Fruit fly (Drosophila melanogaster) whole organism, embryonic: ENCODE data around the gene ft.

ENCODE experiments used
- CG11456 ChIP-seq: fragments of 200-800 bp; sonication (Bioruptor generic); IDR thresholded peaks from 3 replicates; pipeline ENCODE4 v1.3.6; 2022; ENCODE audit warnings: missing biosample characterization, missing genetic modification characterization
- CG11504 ChIP-seq: fragments of 200-800 bp; sonication (Bioruptor generic); optimal IDR thresholded peaks from 3 replicates; lab custom pipeline; 2019; ENCODE audit warnings: missing biosample characterization, mild to moderate bottlenecking, missing genetic modification characterization, moderate library complexity
- CG12299 ChIP-seq: fragments of 200-800 bp; sonication (Bioruptor generic); optimal IDR thresholded peaks from 2 replicates; lab custom pipeline; 2018; ENCODE audit warnings: missing biosample characterization, mild to moderate bottlenecking, missing genetic modification characterization
- CG1529 ChIP-seq: fragments of 200-800 bp; sonication (Bioruptor generic); optimal IDR thresholded peaks from 3 replicates; lab custom pipeline; 2018; ENCODE audit warnings: missing biosample characterization, missing genetic modification characterization
- CG1603 ChIP-seq: fragments of 200-800 bp; sonication (Bioruptor generic); optimal IDR thresholded peaks from 2 replicates; lab custom pipeline; 2019; ENCODE audit warnings: missing biosample characterization, mild to moderate bottlenecking, missing genetic modification characterization, moderate library complexity
- CG16813 ChIP-seq: fragments of 200-800 bp; sonication (Bioruptor generic); IDR thresholded peaks from 3 replicates; pipeline ENCODE4 v1.3.6; 2022; ENCODE audit warnings: missing biosample characterization, missing genetic modification characterization; ENCODE audit not compliant: partially characterized antibody
- CG17186 ChIP-seq: fragments of 200-800 bp; sonication (Bioruptor generic); optimal IDR thresholded peaks from 3 replicates; lab custom pipeline; 2017; ENCODE audit warnings: missing biosample characterization, missing genetic modification reagents, missing genetic modification characterization
- CG2120 ChIP-seq: fragments of 200-800 bp; sonication (Bioruptor generic); optimal IDR thresholded peaks from 3 replicates; lab custom pipeline; 2016; ENCODE audit warnings: missing biosample characterization, missing genetic modification characterization
- CG2678 ChIP-seq: fragments of 200-800 bp; sonication (Bioruptor generic); optimal IDR thresholded peaks from 3 replicates; lab custom pipeline; 2019; ENCODE audit warnings: missing biosample characterization, mild to moderate bottlenecking, missing genetic modification characterization, moderate library complexity
- CG30020 ChIP-seq: fragments of 200-800 bp; optimal IDR thresholded peaks from 2 replicates; lab custom pipeline; 2019; ENCODE audit warnings: missing biosample characterization, mild to moderate bottlenecking, missing genetic modification characterization, moderate library complexity
- CG31224 ChIP-seq: fragments of 200-800 bp; sonication (Bioruptor generic); IDR thresholded peaks from 2 replicates; pipeline ENCODE4 v1.3.6; 2022; ENCODE audit warnings: missing biosample characterization, missing genetic modification characterization
- CG32532 ChIP-seq: fragments of 200-800 bp; sonication (Bioruptor generic); IDR thresholded peaks from 2 replicates; pipeline ENCODE4 v1.3.6; 2022; ENCODE audit warnings: missing biosample characterization, missing genetic modification characterization
- CG3407 ChIP-seq: fragments of 200-800 bp; sonication (Bioruptor generic); optimal IDR thresholded peaks from 2 replicates; lab custom pipeline; 2018; ENCODE audit warnings: missing biosample characterization, mild to moderate bottlenecking, missing genetic modification characterization
- CG4707 ChIP-seq: fragments of 200-800 bp; sonication (Bioruptor generic); optimal IDR thresholded peaks from 2 replicates; lab custom pipeline; 2018; ENCODE audit warnings: missing biosample characterization, mild to moderate bottlenecking, missing genetic modification characterization, moderate library complexity
- CG6175 ChIP-seq: fragments of 200-800 bp; sonication (Bioruptor generic); IDR thresholded peaks from 3 replicates; pipeline ENCODE4 v1.3.6; 2022; ENCODE audit warnings: missing biosample characterization, missing genetic modification characterization
- CG7556 ChIP-seq: fragments of 200-800 bp; sonication (Bioruptor generic); optimal IDR thresholded peaks from 2 replicates; lab custom pipeline; 2017; ENCODE audit warnings: missing biosample characterization, mild to moderate bottlenecking, missing genetic modification characterization
- CG9727 ChIP-seq: fragments of 200-800 bp; sonication (Bioruptor generic); optimal IDR thresholded peaks from 3 replicates; lab custom pipeline; 2017; ENCODE audit warnings: missing biosample characterization, mild to moderate bottlenecking, missing genetic modification characterization
- CG9817 ChIP-seq: fragments of 200-800 bp; sonication (Bioruptor generic); optimal IDR thresholded peaks from 2 replicates; lab custom pipeline; 2018; ENCODE audit warnings: missing biosample characterization, mild to moderate bottlenecking, missing genetic modification characterization, moderate library complexity
- Chrac-16 ChIP-seq: fragments of 200-800 bp; sonication (Bioruptor generic); optimal IDR thresholded peaks from 3 replicates; lab custom pipeline; 2016; ENCODE audit warnings: missing biosample characterization, missing genetic modification characterization
- CkIIα-i1 ChIP-seq: fragments of 200-800 bp; sonication (Bioruptor generic); IDR thresholded peaks from 2 replicates; pipeline ENCODE4 v1.3.6; 2022; ENCODE audit warnings: missing biosample characterization, missing genetic modification characterization
- ERR ChIP-seq: fragments of 200-800 bp; sonication (Bioruptor generic); optimal IDR thresholded peaks from 2 replicates; lab custom pipeline; 2016; ENCODE audit warnings: missing biosample characterization, missing genetic modification characterization
- Ets65A ChIP-seq: fragments of 200-800 bp; sonication (Bioruptor generic); peaks from one replicate; lab custom pipeline; 2016; ENCODE audit warnings: missing biosample characterization, missing genetic modification characterization
- Fer3 ChIP-seq: fragments of 200-800 bp; sonication (Bioruptor generic); optimal IDR thresholded peaks from 2 replicates; lab custom pipeline; 2018; ENCODE audit warnings: missing biosample characterization, mild to moderate bottlenecking, missing genetic modification characterization, moderate library complexity
- Hand ChIP-seq: fragments of 200-800 bp; sonication (Bioruptor generic); optimal IDR thresholded peaks from 2 replicates; lab custom pipeline; 2017; ENCODE audit warnings: mild to moderate bottlenecking, missing biosample characterization, missing genetic modification reagents, missing genetic modification characterization
- Hmr ChIP-seq: fragments of 200-800 bp; sonication (Bioruptor generic); optimal IDR thresholded peaks from 3 replicates; lab custom pipeline; 2017; ENCODE audit warnings: mild to moderate bottlenecking, missing biosample characterization, missing genetic modification reagents, missing genetic modification characterization
- Hr51 ChIP-seq, 2 experiments: fragments of 200-800 bp; sonication (Bioruptor generic); optimal IDR thresholded peaks; 2 replicates in 1 of 2; 3 replicates in 1 of 2; lab custom pipeline; 2016 to 2018; ENCODE audit warnings: missing biosample characterization in 2 of 2, missing genetic modification characterization in 2 of 2, mild to moderate bottlenecking in 1 of 2, moderate library complexity in 1 of 2
- Max ChIP-seq: fragments of 200-800 bp; sonication (Bioruptor generic); optimal IDR thresholded peaks from 2 replicates; lab custom pipeline; 2016; ENCODE audit warnings: missing biosample characterization, mild to moderate bottlenecking, missing genetic modification characterization
- Med ChIP-seq: fragments of 200-800 bp; sonication (Bioruptor generic); peaks from one replicate; lab custom pipeline; 2016; ENCODE audit warnings: missing biosample characterization, missing genetic modification characterization, mild to moderate bottlenecking, inconsistent platforms, moderate library complexity
- Meics ChIP-seq: fragments of 200-800 bp; sonication (Bioruptor generic); optimal IDR thresholded peaks from 2 replicates; lab custom pipeline; 2017; ENCODE audit warnings: missing biosample characterization, mild to moderate bottlenecking, missing genetic modification characterization
- chif ChIP-seq, 2 experiments: fragments of 200-800 bp; sonication (Bioruptor generic); optimal IDR thresholded peaks; 3 replicates each; lab custom pipeline; 2016; ENCODE audit warnings: missing biosample characterization in 2 of 2, missing genetic modification characterization in 2 of 2
- ems ChIP-seq: fragments of 200-800 bp; sonication (Bioruptor generic); optimal IDR thresholded peaks from 3 replicates; lab custom pipeline; 2016; ENCODE audit warnings: missing biosample characterization, missing genetic modification characterization
- ewg ChIP-seq: fragments of 200-800 bp; sonication (Bioruptor generic); optimal IDR thresholded peaks from 3 replicates; lab custom pipeline; 2017; ENCODE audit warnings: mild to moderate bottlenecking, missing biosample characterization, missing genetic modification reagents, missing genetic modification characterization
- fu2 ChIP-seq: fragments of 200-800 bp; sonication (Bioruptor generic); optimal IDR thresholded peaks from 2 replicates; lab custom pipeline; 2016; ENCODE audit warnings: missing biosample characterization, missing genetic modification characterization
- gem ChIP-seq: fragments of 200-800 bp; sonication (Bioruptor generic); optimal IDR thresholded peaks from 2 replicates; lab custom pipeline; 2019; ENCODE audit warnings: missing biosample characterization, mild to moderate bottlenecking, missing genetic modification characterization, moderate library complexity
- gfzf ChIP-seq: fragments of 200-800 bp; sonication (Bioruptor generic); optimal IDR thresholded peaks from 2 replicates; lab custom pipeline; 2016; ENCODE audit warnings: missing biosample characterization, mild to moderate bottlenecking, missing genetic modification characterization, moderate library complexity
- grau ChIP-seq: fragments of 200-800 bp; optimal IDR thresholded peaks from 3 replicates; lab custom pipeline; 2019; ENCODE audit warnings: missing biosample characterization, mild to moderate bottlenecking, missing genetic modification characterization, moderate library complexity
- hb ChIP-seq: fragments of 200-800 bp; sonication (Bioruptor generic); IDR thresholded peaks from 3 replicates; pipeline ENCODE4 v1.3.6; 2022; ENCODE audit warnings: missing biosample characterization, missing genetic modification characterization; ENCODE audit not compliant: partially characterized antibody
- lab ChIP-seq: fragments of 200-800 bp; sonication (Bioruptor generic); optimal IDR thresholded peaks from 3 replicates; lab custom pipeline; 2017; ENCODE audit warnings: missing biosample characterization, missing genetic modification characterization, mild to moderate bottlenecking, moderate library complexity, missing genetic modification reagents
- maf-S ChIP-seq: fragments of 200-800 bp; sonication (Bioruptor generic); optimal IDR thresholded peaks from 2 replicates; lab custom pipeline; 2016; ENCODE audit warnings: missing biosample characterization, missing genetic modification characterization
- mirr ChIP-seq: fragments of 200-800 bp; sonication (Bioruptor generic); optimal IDR thresholded peaks from 3 replicates; lab custom pipeline; 2018; ENCODE audit warnings: missing biosample characterization, mild to moderate bottlenecking, missing genetic modification characterization
- nerfin-2 ChIP-seq: fragments of 200-800 bp; sonication (Bioruptor generic); IDR thresholded peaks from 2 replicates; pipeline ENCODE4 v1.3.6; 2022; ENCODE audit warnings: missing biosample characterization, missing genetic modification characterization; ENCODE audit not compliant: partially characterized antibody
- pb ChIP-seq: fragments of 200-800 bp; sonication (Bioruptor generic); optimal IDR thresholded peaks from 3 replicates; lab custom pipeline; 2016; ENCODE audit warnings: missing biosample characterization, missing genetic modification characterization
- pros ChIP-seq: fragments of 200-800 bp; sonication (Bioruptor generic); optimal IDR thresholded peaks from 3 replicates; lab custom pipeline; 2019; ENCODE audit warnings: missing biosample characterization, mild to moderate bottlenecking, missing genetic modification characterization, moderate library complexity
- ranshi ChIP-seq: fragments of 200-800 bp; sonication (Bioruptor generic); IDR thresholded peaks from 2 replicates; pipeline ENCODE4 v1.3.6; 2022; ENCODE audit warnings: missing biosample characterization, missing genetic modification characterization
- sens ChIP-seq: fragments of 200-800 bp; sonication (Bioruptor generic); peaks from one replicate; lab custom pipeline; 2016; ENCODE audit warnings: missing biosample characterization, missing genetic modification characterization
- sima ChIP-seq: fragments of 200-800 bp; sonication (Bioruptor generic); optimal IDR thresholded peaks from 2 replicates; lab custom pipeline; 2016; ENCODE audit warnings: missing biosample characterization, missing genetic modification characterization
- zf30C ChIP-seq: fragments of 200-800 bp; sonication (Bioruptor generic); optimal IDR thresholded peaks from 3 replicates; lab custom pipeline; 2018; ENCODE audit warnings: missing biosample characterization, mild to moderate bottlenecking, missing genetic modification characterization

The ft gene

dm6 chr2L:4246376-4246775, 24.8 kb upstream of the ft start (continued):
- TF ChIP-seq CG32532 (GFP tag; lab: Robert Waterston, UW), result 0 out of 2 replicates have a peak, but pooled peaks have one; percentile 32
- no peak for TF ChIP-seq CG3407 (GFP tag; lab: Kevin White, UChicago)
- TF ChIP-seq pb (GFP tag; lab: Kevin White, UChicago), result no peak
- TF ChIP-seq Hand (GFP tag; lab: Kevin White, UChicago), result no peak
- no peak for TF ChIP-seq CG30020 (tag; lab: Kevin White, UChicago)
- peak; percentile 1 for TF ChIP-seq CG7556 (GFP tag; lab: Kevin White, UChicago)
- TF ChIP-seq CG12299 (tag; lab: Kevin White, UChicago), result no peak
- peak; percentile 40 for TF ChIP-seq CG2120 (GFP tag; lab: Kevin White, UChicago)

dm6 chr2L:4241513-4241912, 19.9 kb upstream of the ft start:
- no peak for TF ChIP-seq gfzf (GFP tag; lab: Kevin White, UChicago)
- 0 out of 2 replicates have a peak, but pooled peaks have one; percentile 10 for TF ChIP-seq ranshi (GFP tag; lab: Robert Waterston, UW)
- TF ChIP-seq Med, result peak; percentile 35
- peak; percentile 66 for TF ChIP-seq sens (GFP tag; lab: Kevin White, UChicago)
- TF ChIP-seq gem (tag; lab: Kevin White, UChicago), result peak; percentile 12
- peak; percentile 72 for TF ChIP-seq Ets65A
- TF ChIP-seq fu2 (GFP tag; lab: Kevin White, UChicago), result no peak

- TF ChIP-seq nerfin-2 (no peak), ems (no peak), pros (GFP tag; lab: Kevin White, UChicago) (no peak), Chrac-16 (no peak), zf30C (GFP tag; lab: Kevin White, UChicago) (no peak), lab (GFP tag; lab: Kevin White, UChicago) (peak; percentile 29), CG1603 (tag; lab: Kevin White, UChicago) (no peak), ewg (GFP tag; lab: Kevin White, UChicago) (no peak), CG16813 (GFP tag; lab: Robert Waterston, UW) (no peak), CG11504 (peak; percentile 20), CG2678 (peak; percentile 25), CG31224 (GFP tag; lab: Robert Waterston, UW) (no peak), Meics (GFP tag; lab: Kevin White, UChicago) (peak; percentile 21), CG11456 (GFP tag; lab: Robert Waterston, UW) (no peak), CG1529 (GFP tag; lab: Kevin White, UChicago) (no peak), maf-S (GFP tag; lab: Kevin White, UChicago) (no peak), ERR (GFP tag; lab: Kevin White, UChicago) (no peak), grau (peak; percentile 17), CG4707 (GFP tag; lab: Kevin White, UChicago) (no peak), CG6175 (GFP tag; lab: Robert Waterston, UW) (no peak), CG9817 (no peak), mirr (no peak), CG2120 (GFP tag; lab: Kevin White, UChicago) (peak; percentile 21), CG9727 (GFP tag; lab: Kevin White, UChicago) (no peak), Hmr (peak; percentile 3), chif (GFP tag; optimal IDR thresholded peaks at IDR 0.05; lab: Kevin White, UChicago) (no peak), CG17186 (GFP tag; lab: Kevin White, UChicago) (no peak), Max (GFP tag; lab: Kevin White, UChicago) (no peak), hb (GFP tag; lab: Robert Waterston, UW) (no peak), CG32532 (GFP tag; lab: Robert Waterston, UW) (no peak), Fer3 (tag; lab: Kevin White, UChicago) (peak; percentile 24), CG7556 (GFP tag; lab: Kevin White, UChicago) (peak; percentile 6), Hr51 (GFP tag; optimal IDR thresholded peaks at IDR 0.05; lab: Kevin White, UChicago) (peak in 1 of 2 experiments; percentile 21), CkIIα-i1 (GFP tag; lab: Robert Waterston, UW) (no peak), sima (GFP tag; lab: Kevin White, UChicago) (no peak)
These were observed 9.0 kb upstream of the ft start for dm6 chr2L:4230562-4230961.
